Worm (Caenorhabditis elegans) whole organism, L1 larva: ENCODE measurements around the gene fard-1.

Experiments used
- C04F5.9 ChIP-seq: sonication (generic microtip); optimal IDR thresholded peaks from 2 replicates; lab custom pipeline; 2016; ENCODE audit warnings: missing genetic modification characterization, missing compliant biosample characterization
- C34B4.2 ChIP-seq: sonication (generic microtip); optimal IDR thresholded peaks from 2 replicates; lab custom pipeline; 2017; ENCODE audit warnings: mild to moderate bottlenecking, missing genetic modification characterization, missing compliant biosample characterization
- Y116A8C.19 ChIP-seq: sonication (generic microtip); optimal IDR thresholded peaks from 2 replicates; lab custom pipeline; 2016; ENCODE audit warnings: missing compliant biosample characterization, missing genetic modification characterization, borderline replicate concordance
- aha-1 ChIP-seq: fragments of 150-350 bp; optimal IDR thresholded peaks from 2 replicates; lab custom pipeline; 2014; ENCODE audit warnings: missing biosample characterization, missing genetic modification characterization
- alr-1 ChIP-seq: fragments of 200-800 bp; sonication (Bioruptor generic); optimal IDR thresholded peaks from 2 replicates; lab custom pipeline; 2018; ENCODE audit warnings: borderline replicate concordance, mild to moderate bottlenecking, missing genetic modification characterization, missing compliant biosample characterization
- aly-2 ChIP-seq: fragments of 150-350 bp; optimal IDR thresholded peaks from 2 replicates; lab custom pipeline; 2014; ENCODE audit warnings: missing biosample characterization, missing genetic modification characterization
- ceh-82 ChIP-seq, 3 experiments: fragments of 150-350 bp in 1 of 3; sonication (generic microtip) in 2 of 3; optimal IDR thresholded peaks; 2 replicates each; lab custom pipeline; 2014 to 2017; ENCODE audit warnings: missing biosample characterization in 3 of 3, missing genetic modification characterization in 3 of 3
- ceh-90 ChIP-seq: sonication (generic microtip); optimal IDR thresholded peaks from 2 replicates; lab custom pipeline; 2016; ENCODE audit warnings: missing genetic modification characterization, missing compliant biosample characterization
- dpl-1 ChIP-seq, 3 experiments: fragments of 150-350 bp in 2 of 3; sonication (generic microtip) in 1 of 3; optimal IDR thresholded peaks; 2 replicates each; lab custom pipeline; 2014 to 2017; ENCODE audit warnings: missing biosample characterization in 3 of 3, missing genetic modification characterization in 3 of 3, missing genetic modification reagents in 3 of 3
- dsc-1 ChIP-seq: sonication (generic microtip); optimal IDR thresholded peaks from 2 replicates; lab custom pipeline; 2016; ENCODE audit warnings: mild to moderate bottlenecking, missing genetic modification characterization, missing compliant biosample characterization
- egl-13 ChIP-seq: sonication (generic microtip); optimal IDR thresholded peaks from 2 replicates; lab custom pipeline; 2016; ENCODE audit warnings: missing genotype, missing genetic modification reagents, missing genetic modification characterization, missing compliant biosample characterization
- fkh-10 ChIP-seq: sonication (generic microtip); optimal IDR thresholded peaks from 2 replicates; lab custom pipeline; 2017; ENCODE audit warnings: missing biosample characterization, missing genetic modification reagents, missing genetic modification characterization
- fos-1 ChIP-seq: fragments of 150-350 bp; optimal IDR thresholded peaks from 2 replicates; lab custom pipeline; 2014; ENCODE audit warnings: missing biosample characterization, missing genetic modification characterization
- lin-14 ChIP-seq: fragments of 200-800 bp; sonication (Bioruptor generic); optimal IDR thresholded peaks from 2 replicates; lab custom pipeline; 2018; ENCODE audit warnings: mild to moderate bottlenecking, missing genetic modification characterization, moderate library complexity, missing compliant biosample characterization
- lin-35 ChIP-seq, 2 experiments: fragments of 150-350 bp; optimal IDR thresholded peaks; 2 replicates each; lab custom pipeline; 2014; ENCODE audit warnings: missing biosample characterization in 2 of 2, missing genetic modification characterization in 2 of 2, missing genetic modification reagents in 2 of 2
- lsy-2 ChIP-seq, 2 experiments: fragments of 150-350 bp; optimal IDR thresholded peaks; 2 replicates each; lab custom pipeline; 2014; ENCODE audit warnings: missing biosample characterization in 2 of 2, missing genetic modification characterization in 2 of 2
- mab-9 ChIP-seq: fragments of 200-800 bp; sonication (Bioruptor generic); IDR thresholded peaks from 2 replicates; pipeline ENCODE4 v1.3.6; 2022; ENCODE audit warnings: missing genetic modification reagents, missing genetic modification characterization, missing compliant biosample characterization
- mdl-1 ChIP-seq, 2 experiments: fragments of 150-350 bp; optimal IDR thresholded peaks; 2 replicates each; lab custom pipeline; 2014 to 2017; ENCODE audit warnings: missing biosample characterization in 2 of 2, missing genetic modification characterization in 2 of 2, inconsistent platforms in 1 of 2
- mef-2 ChIP-seq: fragments of 150-350 bp; optimal IDR thresholded peaks from 2 replicates; lab custom pipeline; 2014; ENCODE audit warnings: missing biosample characterization, missing genetic modification characterization
- mep-1 ChIP-seq: fragments of 150-350 bp; optimal IDR thresholded peaks from 2 replicates; lab custom pipeline; 2014; ENCODE audit warnings: missing biosample characterization, missing genetic modification characterization
- nhr-11 ChIP-seq: fragments of 150-350 bp; optimal IDR thresholded peaks from 2 replicates; lab custom pipeline; 2014; ENCODE audit warnings: missing biosample characterization, missing genetic modification characterization
- nhr-237 ChIP-seq: fragments of 150-350 bp; optimal IDR thresholded peaks from 2 replicates; lab custom pipeline; 2014; ENCODE audit warnings: missing biosample characterization, missing genetic modification characterization
- nhr-71 ChIP-seq: sonication (generic microtip); optimal IDR thresholded peaks from 2 replicates; lab custom pipeline; 2016; ENCODE audit warnings: mild to moderate bottlenecking, missing genetic modification characterization, moderate library complexity, missing compliant biosample characterization
- nhr-77 ChIP-seq: fragments of 150-350 bp; optimal IDR thresholded peaks from 2 replicates; lab custom pipeline; 2014; ENCODE audit warnings: missing biosample characterization, missing genetic modification characterization
- nhr-84 ChIP-seq: sonication (generic microtip); optimal IDR thresholded peaks from 2 replicates; lab custom pipeline; 2017; ENCODE audit warnings: missing biosample characterization, missing genetic modification characterization
- nhr-90 ChIP-seq: sonication (generic microtip); optimal IDR thresholded peaks from 2 replicates; lab custom pipeline; 2016; ENCODE audit warnings: mild to moderate bottlenecking, missing genetic modification characterization, missing compliant biosample characterization; ENCODE audit not compliant: poor library complexity
- pag-3 ChIP-seq: sonication (generic microtip); optimal IDR thresholded peaks from 2 replicates; lab custom pipeline; 2017; ENCODE audit warnings: missing genetic modification characterization, mild to moderate bottlenecking, missing compliant biosample characterization, antibody characterized with exemption, borderline replicate concordance; ENCODE audit not compliant: insufficient read depth
- pax-3 ChIP-seq: fragments of 200-800 bp; sonication (Bioruptor generic); optimal IDR thresholded peaks from 2 replicates; lab custom pipeline; 2018; ENCODE audit warnings: mild to moderate bottlenecking, missing genetic modification characterization, moderate library complexity, missing compliant biosample characterization
- rnt-1 ChIP-seq: sonication (generic microtip); optimal IDR thresholded peaks from 2 replicates; lab custom pipeline; 2016; ENCODE audit warnings: mild to moderate bottlenecking, missing genetic modification characterization, moderate library complexity, missing compliant biosample characterization
- skn-1 ChIP-seq: fragments of 150-350 bp; optimal IDR thresholded peaks from 2 replicates; lab custom pipeline; 2014; ENCODE audit warnings: missing biosample characterization, missing genetic modification characterization
- snpc-4 ChIP-seq: fragments of 150-350 bp; optimal IDR thresholded peaks from 2 replicates; lab custom pipeline; 2014; ENCODE audit warnings: missing biosample characterization, missing genetic modification characterization
- snu-23 ChIP-seq: sonication (generic microtip); optimal IDR thresholded peaks from 2 replicates; lab custom pipeline; 2016; ENCODE audit warnings: missing genetic modification characterization, missing compliant biosample characterization
- sup-37 ChIP-seq: fragments of 200-800 bp; sonication (Bioruptor generic); optimal IDR thresholded peaks from 2 replicates; lab custom pipeline; 2018; ENCODE audit warnings: mild to moderate bottlenecking, missing genetic modification characterization, missing compliant biosample characterization
- tbx-2 ChIP-seq: sonication (generic microtip); optimal IDR thresholded peaks from 2 replicates; lab custom pipeline; 2016; ENCODE audit warnings: missing genetic modification characterization, missing compliant biosample characterization
- unc-62 ChIP-seq: fragments of 150-350 bp; optimal IDR thresholded peaks from 2 replicates; lab custom pipeline; 2014; ENCODE audit warnings: missing biosample characterization, missing genetic modification reagents, missing genetic modification characterization
- unc-98 ChIP-seq: fragments of 200-800 bp; sonication (Bioruptor generic); IDR thresholded peaks from 2 replicates; pipeline ENCODE4 v1.3.6; 2022; ENCODE audit warnings: missing genetic modification characterization, missing compliant biosample characterization
- xbp-1 ChIP-seq: sonication (generic microtip); optimal IDR thresholded peaks from 2 replicates; lab custom pipeline; 2016; ENCODE audit warnings: missing genetic modification characterization, missing compliant biosample characterization
- ztf-11 ChIP-seq, 2 experiments: sonication (generic microtip); optimal IDR thresholded peaks; 2 replicates each; lab custom pipeline; 2016 to 2017; ENCODE audit warnings: missing genetic modification characterization in 2 of 2, missing biosample characterization in 1 of 2, missing compliant biosample characterization in 1 of 2

The fard-1 gene

ce11 chrX:2975421-2975820, 42.3 kb downstream of the fard-1 start:
- TF ChIP-seq mdl-1 (tag; optimal IDR thresholded peaks at IDR 0.05; lab: Kevin White, UChicago), result no peak
- TF ChIP-seq lsy-2 (tag; optimal IDR thresholded peaks at IDR 0.05; lab: Kevin White, UChicago), result peak in 1 of 2 experiments; percentile 17
- TF ChIP-seq fos-1, result no peak
- no peak for TF ChIP-seq Y116A8C.19
- TF ChIP-seq xbp-1 (tag; lab: Kevin White, UChicago), result peak; percentile 8
- no peak for TF ChIP-seq ceh-90 (tag; lab: Kevin White, UChicago)
- TF ChIP-seq C34B4.2, result no peak
- TF ChIP-seq rnt-1 (tag; lab: Kevin White, UChicago), result peak; percentile 64
- TF ChIP-seq mep-1 (tag; lab: Kevin White, UChicago), result no peak
- TF ChIP-seq aha-1 (tag; lab: Kevin White, UChicago), result no peak
- TF ChIP-seq pag-3 (tag; lab: Kevin White, UChicago), result peak; percentile 8
- no peak for TF ChIP-seq C04F5.9
- TF ChIP-seq nhr-11 (tag; lab: Kevin White, UChicago), result no peak
- TF ChIP-seq aly-2, result no peak
- no peak for TF ChIP-seq snpc-4 (tag; lab: Kevin White, UChicago)
- TF ChIP-seq mab-9 (GFP tag; lab: Robert Waterston, UW), result no peak
- no peak for TF ChIP-seq tbx-2 (tag; lab: Kevin White, UChicago)
- peak; percentile 56 for TF ChIP-seq nhr-71
- no peak for TF ChIP-seq sup-37 (GFP tag; lab: Kevin White, UChicago)
- peak; percentile 52 for TF ChIP-seq dsc-1 (tag; lab: Kevin White, UChicago)
- peak; percentile 58 for TF ChIP-seq lin-14 (GFP tag; lab: Kevin White, UChicago)
- no peak for TF ChIP-seq ceh-82 (tag; optimal IDR thresholded peaks at IDR 0.05; lab: Kevin White, UChicago)
- TF ChIP-seq alr-1 (tag; lab: Kevin White, UChicago), result no peak
- TF ChIP-seq snu-23 (GFP tag; lab: Kevin White, UChicago), result peak; percentile 13
- no peak for TF ChIP-seq nhr-77 (tag; lab: Kevin White, UChicago)

DNA sequence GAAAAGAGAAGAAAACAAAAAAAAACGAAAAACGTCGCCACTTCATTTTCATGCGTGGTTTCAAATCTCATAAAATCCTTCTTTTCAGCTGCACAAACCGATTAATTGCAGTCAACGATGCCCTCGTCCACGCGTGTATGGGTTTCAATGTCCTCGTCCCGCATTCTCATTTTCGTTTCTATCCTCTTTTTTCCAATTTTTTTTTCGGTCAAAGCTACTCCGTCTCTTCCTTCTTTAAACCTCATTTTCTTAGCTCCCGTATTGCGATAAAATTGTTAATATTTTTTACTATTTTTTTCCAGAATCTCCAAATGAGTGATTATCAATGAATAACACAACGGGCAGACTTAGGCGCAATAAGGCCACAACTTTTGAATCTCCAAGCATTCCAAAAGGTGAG, 43.0 kb downstream of the fard-1 start, which contains the start of gene aakg-3:
Gene aakg-3 (plus strand): TSS at position 301 of the 400 bp plus-strand sequence.
- no peak for TF ChIP-seq ceh-82 (tag; optimal IDR thresholded peaks at IDR 0.05; lab: Kevin White, UChicago)
- TF ChIP-seq ztf-11 (tag; optimal IDR thresholded peaks at IDR 0.05; lab: Kevin White, UChicago), result no peak
- no peak for TF ChIP-seq snpc-4 (tag; lab: Kevin White, UChicago)
- no peak for TF ChIP-seq mef-2 (tag; lab: Kevin White, UChicago)
- TF ChIP-seq, all 84 proteins: peak for 0

DNA sequence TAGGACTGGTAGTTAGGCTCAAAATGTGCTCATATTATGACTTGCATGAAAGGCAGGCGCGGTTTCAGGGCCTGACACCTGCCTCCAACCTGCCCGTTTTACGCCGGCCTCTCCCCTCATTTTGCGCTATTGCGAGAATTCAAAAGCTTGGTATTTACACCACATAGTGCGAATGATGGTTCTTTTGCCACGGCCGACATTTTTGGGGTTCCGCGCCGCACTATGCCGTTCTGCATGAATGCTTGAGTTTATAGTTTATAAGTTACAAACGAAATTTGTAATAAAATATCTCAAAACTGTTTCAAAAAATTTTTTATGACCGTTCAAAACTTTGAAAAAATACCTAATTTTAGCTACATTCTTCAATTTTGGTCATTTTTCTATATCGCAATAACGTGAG, 44.9 kb downstream of the fard-1 start:
- TF ChIP-seq dpl-1 (GFP tag; optimal IDR thresholded peaks at IDR 0.05; lab: Kevin White, UChicago) (no peak), egl-13 (no peak), unc-98 (no peak), unc-62 (GFP tag; lab: Kevin White, UChicago) (no peak), skn-1 (tag; lab: Kevin White, UChicago) (no peak)

DNA sequence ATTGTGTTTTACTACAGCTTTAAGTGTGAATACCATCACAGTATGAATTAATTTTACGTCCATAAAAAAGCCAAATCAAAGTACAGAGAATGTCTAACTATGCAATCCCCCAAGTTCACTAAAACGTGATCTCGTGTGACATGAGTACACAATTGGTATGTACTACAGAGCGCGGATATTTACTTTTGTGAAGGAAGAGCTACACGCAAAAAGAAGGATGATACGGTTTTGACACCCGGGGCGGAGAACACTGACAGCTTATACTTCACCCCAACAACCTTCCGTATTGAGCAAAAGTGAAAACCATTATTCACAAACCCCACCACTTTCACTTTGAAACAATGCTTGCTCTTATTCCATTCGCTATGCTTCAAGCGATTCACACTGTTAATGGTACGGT, 48.6 kb downstream of the fard-1 start, which contains the start of gene nspg-5:
Gene nspg-5 (plus strand): TSS at position 301 of the 400 bp plus-strand sequence.
- TF ChIP-seq aly-2, result no peak
- no peak for TF ChIP-seq nhr-237 (tag; lab: Kevin White, UChicago)
- TF ChIP-seq snpc-4 (tag; lab: Kevin White, UChicago), result no peak
- no peak for TF ChIP-seq lin-35 (GFP tag; optimal IDR thresholded peaks at IDR 0.05; lab: Kevin White, UChicago)
- no peak for TF ChIP-seq pax-3 (tag; lab: Kevin White, UChicago)
- no peak for TF ChIP-seq nhr-84
- TF ChIP-seq dpl-1 (GFP tag; optimal IDR thresholded peaks at IDR 0.05; lab: Kevin White, UChicago), result no peak
- TF ChIP-seq unc-98, result no peak
- TF ChIP-seq nhr-90 (tag; lab: Kevin White, UChicago), result no peak
- no peak for TF ChIP-seq fkh-10
- TF ChIP-seq, all 84 proteins: peak for 0
